Worm (Caenorhabditis elegans) whole organism, young adult: ENCODE results near the gene ZK742.6.
A peak's percentile ranks its signal among the peaks of the same experiment; 100 is the strongest.

Experiments used
- B0261.1 ChIP-seq: sonication (generic microtip); optimal IDR thresholded peaks from 2 replicates; lab custom pipeline; 2016; ENCODE audit warnings: mild to moderate bottlenecking, missing genetic modification characterization, moderate library complexity, missing compliant biosample characterization
- B0336.3 ChIP-seq: fragments of 200-800 bp; sonication (Bioruptor generic); IDR thresholded peaks from 2 replicates; pipeline ENCODE4 v1.3.6; 2022; ENCODE audit warnings: missing genetic modification characterization, missing compliant biosample characterization
- F49E8.2 ChIP-seq: sonication (generic microtip); optimal IDR thresholded peaks from 3 replicates; lab custom pipeline; 2017; ENCODE audit warnings: missing genetic modification characterization, mild to moderate bottlenecking, missing compliant biosample characterization, antibody characterized with exemption, moderate library complexity; ENCODE audit not compliant: insufficient read depth
- F55B11.4 ChIP-seq: sonication (generic microtip); optimal IDR thresholded peaks from 2 replicates; lab custom pipeline; 2016; ENCODE audit warnings: missing compliant biosample characterization, missing genetic modification characterization, borderline replicate concordance; ENCODE audit not compliant: insufficient read depth
- K12H6.12 ChIP-seq: fragments of 200-800 bp; sonication (Bioruptor generic); optimal IDR thresholded peaks from 2 replicates; lab custom pipeline; 2018; ENCODE audit warnings: mild to moderate bottlenecking, missing genetic modification characterization, missing compliant biosample characterization
- Y53F4B.3 ChIP-seq: fragments of 200-800 bp; sonication (Bioruptor generic); IDR thresholded peaks from 2 replicates; pipeline ENCODE4 v1.3.6; 2022; ENCODE audit warnings: missing genetic modification reagents, missing genetic modification characterization, missing compliant biosample characterization
- ama-1 ChIP-seq, 3 experiments: fragments of 150-350 bp in 1 of 3; sonication (generic microtip) in 2 of 3; optimal IDR thresholded peaks; 2 replicates each; lab custom pipeline; 2014 to 2018; ENCODE audit warnings: missing biosample characterization in 2 of 3, missing genetic modification characterization in 2 of 3, missing genetic modification reagents in 2 of 3
- aptf-3 ChIP-seq: fragments of 200-800 bp; sonication (Bioruptor generic); IDR thresholded peaks from 2 replicates; pipeline ENCODE4 v1.3.6; 2022; ENCODE audit warnings: missing genetic modification characterization, missing compliant biosample characterization
- atf-7 ChIP-seq: sonication (generic microtip); optimal IDR thresholded peaks from 2 replicates; lab custom pipeline; 2017; ENCODE audit warnings: mild to moderate bottlenecking, missing genetic modification characterization, missing compliant biosample characterization
- athp-1 ChIP-seq: sonication (generic microtip); optimal IDR thresholded peaks from 2 replicates; lab custom pipeline; 2017; ENCODE audit warnings: mild to moderate bottlenecking, missing genetic modification characterization, missing compliant biosample characterization
- attf-5 ChIP-seq: fragments of 200-800 bp; sonication (Bioruptor generic); optimal IDR thresholded peaks from 2 replicates; lab custom pipeline; 2018; ENCODE audit warnings: mild to moderate bottlenecking, missing genetic modification characterization, missing compliant biosample characterization
- bed-1 ChIP-seq: fragments of 200-800 bp; sonication (Bioruptor generic); IDR thresholded peaks from 2 replicates; pipeline ENCODE4 v1.3.6; 2022; ENCODE audit warnings: missing genetic modification reagents, missing genetic modification characterization, missing compliant biosample characterization
- cebp-1 ChIP-seq, 2 experiments: fragments of 200-800 bp in 1 of 2; sonication (Bioruptor generic) in 1 of 2; sonication (generic microtip) in 1 of 2; IDR thresholded peaks in 1 of 2; optimal IDR thresholded peaks in 1 of 2; 2 replicates each; pipeline versions ENCODE4 v1.3.6 to Lab custom; 2017 to 2022; ENCODE audit warnings: missing compliant biosample characterization in 2 of 2, missing genetic modification characterization in 2 of 2, mild to moderate bottlenecking in 1 of 2, missing genetic modification reagents in 1 of 2, moderate library complexity in 1 of 2
- ceh-27 ChIP-seq: fragments of 200-800 bp; sonication (Bioruptor generic); optimal IDR thresholded peaks from 2 replicates; lab custom pipeline; 2018; ENCODE audit warnings: mild to moderate bottlenecking, missing genetic modification characterization, moderate library complexity, missing compliant biosample characterization
- ceh-40 ChIP-seq: fragments of 200-800 bp; sonication (Bioruptor generic); IDR thresholded peaks from 2 replicates; pipeline ENCODE4 v1.3.6; 2022; ENCODE audit warnings: missing genetic modification characterization, missing compliant biosample characterization
- dox-1 ChIP-seq: fragments of 200-800 bp; sonication (Bioruptor generic); IDR thresholded peaks from 2 replicates; pipeline ENCODE4 v1.3.6; 2022; ENCODE audit warnings: missing genetic modification reagents, missing genetic modification characterization, missing compliant biosample characterization
- efl-1 ChIP-seq: fragments of 150-350 bp; optimal IDR thresholded peaks from 2 replicates; lab custom pipeline; 2014; ENCODE audit warnings: missing biosample characterization, missing genetic modification reagents, missing genetic modification characterization
- egrh-3 ChIP-seq: fragments of 200-800 bp; sonication (Bioruptor generic); IDR thresholded peaks from 2 replicates; pipeline ENCODE4 v1.3.6; 2022; ENCODE audit warnings: missing genetic modification reagents, missing genetic modification characterization, missing compliant biosample characterization
- ekl-4 ChIP-seq: fragments of 200-800 bp; sonication (Bioruptor generic); IDR thresholded peaks from 2 replicates; pipeline ENCODE4 v1.3.6; 2022; ENCODE audit warnings: missing genetic modification reagents, missing genetic modification characterization, missing compliant biosample characterization
- hmg-1.2 ChIP-seq: fragments of 200-800 bp; sonication (Bioruptor generic); IDR thresholded peaks from 2 replicates; pipeline ENCODE4 v1.3.6; 2022; ENCODE audit warnings: missing genetic modification reagents, missing genetic modification characterization, missing compliant biosample characterization
- hrde-1 ChIP-seq: sonication (generic microtip); optimal IDR thresholded peaks from 2 replicates; lab custom pipeline; 2016; ENCODE audit warnings: missing genetic modification characterization, mild to moderate bottlenecking, missing compliant biosample characterization, moderate library complexity, missing genotype, missing genetic modification reagents, borderline replicate concordance
- lin-26 ChIP-seq: fragments of 200-800 bp; sonication (Bioruptor generic); IDR thresholded peaks from 2 replicates; pipeline ENCODE4 v1.3.6; 2022; ENCODE audit warnings: missing genetic modification reagents, missing genetic modification characterization, missing compliant biosample characterization
- lin-40 ChIP-seq: sonication (generic microtip); optimal IDR thresholded peaks from 2 replicates; lab custom pipeline; 2016; ENCODE audit warnings: missing genetic modification characterization, mild to moderate bottlenecking, missing compliant biosample characterization, missing genotype, missing genetic modification reagents
- madf-3 ChIP-seq: fragments of 200-800 bp; sonication (Bioruptor generic); IDR thresholded peaks from 2 replicates; pipeline ENCODE4 v1.3.6; 2022; ENCODE audit warnings: missing genetic modification reagents, missing genetic modification characterization, missing compliant biosample characterization
- madf-8 ChIP-seq: fragments of 200-800 bp; sonication (Bioruptor generic); conservative IDR thresholded peaks from 2 replicates; pipeline ENCODE4 v1.3.6; 2022; ENCODE audit warnings: missing genetic modification reagents, missing genetic modification characterization, missing compliant biosample characterization
- mcd-1 ChIP-seq: fragments of 200-800 bp; sonication (Bioruptor generic); IDR thresholded peaks from 2 replicates; pipeline ENCODE4 v1.3.6; 2022; ENCODE audit warnings: missing genetic modification reagents, missing genetic modification characterization, missing compliant biosample characterization
- mel-28 ChIP-seq: sonication (generic microtip); optimal IDR thresholded peaks from 2 replicates; lab custom pipeline; 2016; ENCODE audit warnings: borderline replicate concordance, mild to moderate bottlenecking, missing genetic modification characterization, missing compliant biosample characterization
- nhr-120 ChIP-seq: fragments of 200-800 bp; sonication (Bioruptor generic); IDR thresholded peaks from 2 replicates; pipeline ENCODE4 v1.3.6; 2022; ENCODE audit warnings: missing genetic modification characterization, missing compliant biosample characterization
- nhr-80 ChIP-seq: sonication (generic microtip); optimal IDR thresholded peaks from 2 replicates; lab custom pipeline; 2016; ENCODE audit warnings: missing genetic modification characterization, missing compliant biosample characterization
- pha-4 ChIP-seq: fragments of 150-350 bp; sonication (generic microtip); optimal IDR thresholded peaks from 2 replicates; lab custom pipeline; 2014; ENCODE audit warnings: missing biosample characterization, missing genetic modification reagents, missing genetic modification characterization
- sdz-38 ChIP-seq: sonication (generic microtip); optimal IDR thresholded peaks from 2 replicates; lab custom pipeline; 2016; ENCODE audit warnings: missing genotype, missing genetic modification characterization, missing compliant biosample characterization
- snpc-3.4 ChIP-seq: sonication (generic microtip); optimal IDR thresholded peaks from 2 replicates; lab custom pipeline; 2017; ENCODE audit warnings: missing genetic modification characterization, mild to moderate bottlenecking, missing compliant biosample characterization, antibody characterized with exemption, moderate library complexity, missing genotype, missing genetic modification reagents
- snpc-4 ChIP-seq, 5 experiments: fragments of 150-350 bp in 1 of 5; sonication (generic microtip) in 4 of 5; optimal IDR thresholded peaks; 2 replicates each; lab custom pipeline; 2014 to 2018; ENCODE audit warnings: missing genetic modification characterization in 5 of 5, missing biosample characterization in 3 of 5, antibody characterized with exemption in 2 of 5, mild to moderate bottlenecking in 2 of 5, missing compliant biosample characterization in 2 of 5, missing genotype in 2 of 5, moderate library complexity in 2 of 5, missing genetic modification reagents in 1 of 5
- tlf-1 ChIP-seq: fragments of 200-800 bp; sonication (Bioruptor generic); optimal IDR thresholded peaks from 2 replicates; lab custom pipeline; 2018; ENCODE audit warnings: mild to moderate bottlenecking, missing genetic modification characterization, missing compliant biosample characterization
- unc-130 ChIP-seq: sonication (generic microtip); optimal IDR thresholded peaks from 2 replicates; lab custom pipeline; 2016; ENCODE audit warnings: missing genetic modification reagents, missing genetic modification characterization, missing compliant biosample characterization
- zfh-2 ChIP-seq: fragments of 200-800 bp; sonication (Bioruptor generic); conservative IDR thresholded peaks from 2 replicates; pipeline ENCODE4 v1.3.6; 2022; ENCODE audit warnings: missing genetic modification reagents, missing genetic modification characterization, missing compliant biosample characterization
- ztf-18 ChIP-seq: sonication (generic microtip); optimal IDR thresholded peaks from 2 replicates; lab custom pipeline; 2016; ENCODE audit warnings: missing genotype, mild to moderate bottlenecking, missing genetic modification characterization, missing compliant biosample characterization

The ZK742.6 gene

ce11 chrV:7848251-7848650 lies 33.5 kb upstream of the ZK742.6 start:
- TF ChIP-seq sdz-38 = no peak
- peak; percentile 30; the same call in 1 of the 2 replicates for TF ChIP-seq hmg-1.2 (GFP tag; lab: Robert Waterston, UW)
- peak; percentile 19 for TF ChIP-seq attf-5
- peak; percentile 57; the same call in 1 of the 2 replicates for TF ChIP-seq egrh-3
- no peak for TF ChIP-seq cebp-1 (GFP tag; IDR thresholded peaks at IDR 0.05; lab: Robert Waterston, UW)
- TF ChIP-seq cebp-1 (tag; optimal IDR thresholded peaks at IDR 0.05; lab: Kevin White, UChicago) = peak; percentile 65
- TF ChIP-seq F55B11.4 (tag; lab: Kevin White, UChicago) = no peak
- TF ChIP-seq ceh-27 (GFP tag; lab: Kevin White, UChicago) = peak; percentile 33
- no peak for TF ChIP-seq ama-1 (optimal IDR thresholded peaks at IDR 0.05; lab: Kevin White, UChicago)
- TF ChIP-seq ama-1 (GFP tag; optimal IDR thresholded peaks at IDR 0.05; lab: Kevin White, UChicago) = no peak
- TF ChIP-seq snpc-4 (GFP tag; optimal IDR thresholded peaks at IDR 0.05; lab: Kevin White, UChicago) = no peak
- peak in 1 of 4 experiments; percentile 8 for TF ChIP-seq snpc-4 (tag; optimal IDR thresholded peaks at IDR 0.05; lab: Kevin White, UChicago)
- no peak for TF ChIP-seq ceh-40 (GFP tag; lab: Robert Waterston, UW)
- peak; percentile 24; the same call in 1 of the 2 replicates for TF ChIP-seq mcd-1 (GFP tag; lab: Robert Waterston, UW)
- peak; percentile 10 for TF ChIP-seq mel-28
- TF ChIP-seq F49E8.2 (tag; lab: Kevin White, UChicago) = no peak
- TF ChIP-seq zfh-2 (GFP tag; lab: Robert Waterston, UW) = peak; percentile 90
- TF ChIP-seq hrde-1 (tag; lab: Kevin White, UChicago) = no peak
- TF ChIP-seq atf-7 = peak; percentile 2
- TF ChIP-seq dox-1 (GFP tag; lab: Robert Waterston, UW) = peak; percentile 50; the same call in 1 of the 2 replicates
- TF ChIP-seq nhr-80 (tag; lab: Kevin White, UChicago) = peak; percentile 49
- TF ChIP-seq lin-40 = peak; percentile 10

- TF ChIP-seq efl-1 (GFP tag; lab: Kevin White, UChicago) = no peak
- no peak for TF ChIP-seq B0336.3
Measured at ce11 chrV:7847687-7848086, 32.9 kb upstream of the ZK742.6 start.

DNA sequence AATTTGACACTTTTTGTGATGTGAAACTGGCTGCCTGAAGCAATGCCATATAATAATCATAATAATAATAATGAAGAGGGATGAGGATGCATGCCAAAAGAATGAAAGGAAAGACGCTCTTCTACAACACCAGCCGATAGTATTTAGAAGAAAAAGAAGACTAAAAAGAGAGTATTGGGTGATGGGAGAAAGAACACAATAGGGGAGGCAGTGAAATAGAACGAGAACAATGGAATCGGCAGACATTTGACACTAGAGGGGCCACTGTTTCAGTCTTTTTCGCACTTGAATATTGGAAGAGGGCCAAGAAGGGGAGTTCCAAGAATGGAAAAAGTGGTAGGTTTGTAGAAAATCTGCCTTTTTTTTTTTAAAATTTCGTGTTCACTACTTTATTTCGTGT lies 32.4 kb upstream of the ZK742.6 start, which contains the start of gene memo-1:
TSS of gene memo-1 (minus strand) at position 2 of the 400 bp plus-strand sequence.
- peak; percentile 84 for TF ChIP-seq ama-1 (optimal IDR thresholded peaks at IDR 0.05; lab: Kevin White, UChicago)
- no peak for TF ChIP-seq ama-1 (GFP tag; optimal IDR thresholded peaks at IDR 0.05; lab: Kevin White, UChicago)
- no peak for TF ChIP-seq lin-40
- no peak for TF ChIP-seq madf-3 (GFP tag; lab: Robert Waterston, UW)
- 0 out of 2 replicates have a peak, but pooled peaks have one; percentile 6 for TF ChIP-seq hmg-1.2 (GFP tag; lab: Robert Waterston, UW)
- no peak for TF ChIP-seq ceh-40 (GFP tag; lab: Robert Waterston, UW)
- TF ChIP-seq ceh-27 (GFP tag; lab: Kevin White, UChicago) = peak; percentile 26

DNA sequence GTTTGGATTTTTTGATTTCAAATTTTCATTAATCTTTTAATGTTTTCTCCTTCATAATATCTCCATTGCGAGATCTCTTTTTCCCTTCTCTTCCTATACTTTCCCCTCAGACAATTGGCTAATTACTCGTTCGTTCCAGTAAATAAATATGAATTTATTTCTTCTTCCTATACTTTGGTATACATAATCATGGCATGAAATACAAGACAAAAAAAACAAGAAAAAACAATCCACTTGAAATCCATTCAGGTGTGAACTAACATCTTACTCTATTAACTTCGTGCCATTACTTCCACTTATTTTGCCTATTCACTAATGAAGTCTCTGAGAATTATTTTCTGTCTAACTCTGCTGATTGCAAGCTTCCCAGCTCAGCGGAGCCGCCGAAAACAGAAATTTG lies 27.5 kb upstream of the ZK742.6 start, which contains the start of gene grd-8:
TSS of gene grd-8 (plus strand) at position 301 of the 400 bp plus-strand sequence.
- TF ChIP-seq lin-26 (GFP tag; lab: Robert Waterston, UW) (no peak), bed-1 (GFP tag; lab: Robert Waterston, UW) (no peak), pha-4 (tag; lab: Kevin White, UChicago) (no peak), aptf-3 (GFP tag; lab: Robert Waterston, UW) (no peak), madf-8 (GFP tag; lab: Robert Waterston, UW) (no peak), snpc-3.4 (tag; lab: Kevin White, UChicago) (no peak), K12H6.12 (tag; lab: Kevin White, UChicago) (no peak), ekl-4 (no peak), tlf-1 (GFP tag; lab: Kevin White, UChicago) (no peak), B0261.1 (tag; lab: Kevin White, UChicago) (no peak), nhr-120 (GFP tag; lab: Robert Waterston, UW) (no peak), unc-130 (GFP tag; lab: Kevin White, UChicago) (no peak), snpc-4 (GFP tag; optimal IDR thresholded peaks at IDR 0.05; lab: Kevin White, UChicago) (no peak), snpc-4 (tag; optimal IDR thresholded peaks at IDR 0.05; lab: Kevin White, UChicago) (no peak), Y53F4B.3 (no peak), ztf-18 (tag; lab: Kevin White, UChicago) (no peak), athp-1 (no peak), ceh-40 (GFP tag; lab: Robert Waterston, UW) (no peak)
